Fruit fly (Drosophila melanogaster) Kc167 (cell line): ENCODE results near the gene Or19a.
"Not testable (repeated sequence)": the region's sequence is repeated elsewhere in the genome, so short reads cannot be mapped to it uniquely, and the experiment has no call there.

Source experiments
- Myc ChIP-seq: fragments of >200 bp; optimal IDR thresholded peaks from 2 replicates; lab custom pipeline; 2017; ENCODE audit warnings: missing external identifiers
- Sin3A ChIP-seq: fragments of >200 bp; optimal IDR thresholded peaks from 2 replicates; lab custom pipeline; 2018; ENCODE audit warnings: missing external identifiers
- h ChIP-seq: fragments of >200 bp; optimal IDR thresholded peaks from 3 replicates; lab custom pipeline; 2018; ENCODE audit warnings: missing external identifiers
- insv ChIP-seq: fragments of >200 bp; optimal IDR thresholded peaks from 3 replicates; lab custom pipeline; 2018; ENCODE audit warnings: missing external identifiers
- psq ChIP-seq: fragments of >200 bp; optimal IDR thresholded peaks from 2 replicates; lab custom pipeline; 2017; ENCODE audit warnings: missing external identifiers
- ttk ChIP-seq: sonication (Bioruptor generic); optimal IDR thresholded peaks from 2 replicates; lab custom pipeline; 2017; ENCODE audit warnings: missing external identifiers

The Or19a gene

DNA sequence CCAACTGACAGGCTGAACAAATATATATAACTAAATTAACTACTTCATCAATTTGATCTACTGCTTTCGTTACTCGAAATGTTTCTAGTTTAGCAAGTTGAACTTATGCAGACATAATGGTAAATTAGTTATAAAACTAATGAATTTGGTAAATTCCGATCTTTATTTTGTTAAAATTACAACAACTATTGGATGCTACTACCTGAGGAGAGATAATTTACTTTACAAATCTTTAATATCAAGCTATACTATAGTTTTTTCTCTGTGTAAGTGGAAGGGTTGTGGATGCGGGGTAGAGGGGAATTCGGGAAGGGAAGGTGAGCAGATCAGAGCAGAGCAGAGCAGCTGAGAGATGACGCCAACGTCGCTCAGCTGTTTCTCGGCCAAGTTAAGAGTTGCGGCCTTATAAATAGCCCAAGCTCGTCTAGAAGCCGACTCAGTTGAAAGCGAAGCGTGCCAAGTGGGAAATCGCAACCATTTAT lies 4.7 kb upstream of the Or19a start, which contains the start of gene aspr:
Gene aspr (plus strand): TSS at position 432 of the 482 bp plus-strand sequence.
- TF ChIP-seq psq (lab: Kevin White, UChicago) (no peak), Myc (lab: Kevin White, UChicago) (no peak), Sin3A (lab: Kevin White, UChicago) (no peak), ttk (lab: Kevin White, UChicago) (no peak), h (lab: Kevin White, UChicago) (no peak), insv (lab: Kevin White, UChicago) (no peak)

DNA sequence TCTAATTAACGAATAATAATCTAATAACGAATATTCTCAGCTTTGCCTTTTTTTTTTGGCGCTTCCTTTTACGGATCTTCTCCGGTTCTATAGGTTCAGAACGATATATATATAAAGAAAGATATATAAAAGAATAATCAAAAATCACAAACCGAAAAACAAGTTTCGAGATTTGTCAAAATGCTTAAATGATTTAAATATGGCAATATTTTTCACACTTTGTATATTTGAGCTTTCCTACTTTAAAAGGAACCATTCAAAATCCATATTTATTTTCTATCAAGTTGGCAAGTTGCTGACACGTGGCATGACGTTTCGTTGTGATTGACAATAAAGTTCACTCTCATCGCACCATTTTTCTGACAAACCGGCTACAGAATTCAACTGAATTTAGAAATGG lies 2.3 kb downstream of the Or19a start, which contains the start of gene CG34332:
Gene CG34332 (plus strand): TSS at position 301 of the 400 bp plus-strand sequence.
- TF ChIP-seq Sin3A (lab: Kevin White, UChicago) (no peak), insv (lab: Kevin White, UChicago) (no peak), Myc (lab: Kevin White, UChicago) (no peak), ttk (lab: Kevin White, UChicago) (no peak), h (lab: Kevin White, UChicago) (no peak), psq (lab: Kevin White, UChicago) (no peak)

DNA sequence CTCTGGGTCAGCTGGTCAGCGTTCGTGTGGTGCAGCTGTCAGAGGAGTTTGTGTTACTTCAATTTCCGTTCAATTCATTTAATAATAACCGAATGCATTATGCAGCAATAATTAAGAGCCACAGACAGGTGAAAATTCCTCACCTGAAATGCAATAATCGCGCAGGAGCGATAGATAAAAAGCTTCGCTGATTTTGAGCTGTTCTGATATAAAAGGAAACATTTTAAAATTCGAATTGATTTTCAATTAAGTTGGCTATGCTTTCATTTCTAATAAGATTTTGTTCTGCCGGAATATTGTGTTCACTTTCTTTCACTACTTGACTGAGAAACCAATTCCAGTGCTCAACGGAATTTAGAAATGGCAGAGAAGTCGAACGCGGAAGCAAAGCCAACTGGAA lies 3.5 kb downstream of the Or19a start, which contains the start of gene CG42583:
Gene CG42583 (plus strand): TSS at position 301 of the 400 bp plus-strand sequence.
- TF ChIP-seq h (lab: Kevin White, UChicago) (no peak), psq (lab: Kevin White, UChicago) (no peak), ttk (lab: Kevin White, UChicago) (no peak), Sin3A (lab: Kevin White, UChicago) (no peak)

DNA sequence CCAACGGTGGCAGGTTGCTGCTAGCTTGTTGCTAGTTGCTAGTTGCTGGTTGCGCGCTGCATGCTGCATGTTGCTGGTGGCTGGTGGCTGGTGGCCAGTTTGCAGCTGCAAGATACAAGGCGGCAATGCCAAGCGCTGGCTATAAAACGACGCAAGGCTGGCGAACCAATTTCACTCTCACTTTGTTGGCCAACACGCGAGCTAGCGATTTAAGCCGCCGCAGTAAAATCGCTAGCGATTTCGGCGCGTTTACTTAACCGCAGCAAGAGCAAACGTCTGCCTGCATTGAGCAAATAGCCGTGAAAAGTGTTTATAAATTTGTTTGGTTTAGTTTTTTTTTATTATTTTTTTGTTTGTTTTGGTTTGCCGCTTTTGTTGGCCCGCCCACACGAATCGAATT lies 9.6 kb downstream of the Or19a start, which contains the start of gene CG15322:
Gene CG15322 (plus strand): TSS at position 148 of the 400 bp plus-strand sequence.
- TF ChIP-seq ttk (lab: Kevin White, UChicago) (no peak), Sin3A (lab: Kevin White, UChicago) (no peak), h (lab: Kevin White, UChicago) (no peak), Myc (lab: Kevin White, UChicago) (no peak), psq (lab: Kevin White, UChicago) (no peak), insv (lab: Kevin White, UChicago) (no peak)

DNA sequence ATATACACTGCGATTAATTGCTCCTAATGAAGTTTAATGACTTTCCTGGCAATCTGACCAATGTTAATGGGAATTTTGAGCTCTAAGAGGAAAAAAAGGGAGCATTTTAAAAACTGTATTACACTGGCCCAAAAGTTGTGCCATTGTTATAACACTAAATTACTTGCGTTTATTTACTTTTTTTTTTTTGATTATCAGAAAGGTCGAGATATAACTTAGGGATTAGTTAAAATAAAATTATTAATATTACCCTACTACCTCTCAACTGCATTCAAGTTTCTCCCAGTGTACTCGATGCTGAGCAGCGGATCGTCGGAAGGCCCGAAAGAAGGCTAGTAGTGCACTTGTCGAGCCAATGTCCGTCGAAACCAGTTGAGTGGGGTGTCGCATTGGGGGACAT lies 12.5 kb downstream of the Or19a start:
- TF ChIP-seq Sin3A (lab: Kevin White, UChicago) (no peak), ttk (lab: Kevin White, UChicago) (no peak), h (lab: Kevin White, UChicago) (no peak), psq (lab: Kevin White, UChicago) (no peak), Myc (lab: Kevin White, UChicago) (no peak), insv (lab: Kevin White, UChicago) (no peak)

DNA sequence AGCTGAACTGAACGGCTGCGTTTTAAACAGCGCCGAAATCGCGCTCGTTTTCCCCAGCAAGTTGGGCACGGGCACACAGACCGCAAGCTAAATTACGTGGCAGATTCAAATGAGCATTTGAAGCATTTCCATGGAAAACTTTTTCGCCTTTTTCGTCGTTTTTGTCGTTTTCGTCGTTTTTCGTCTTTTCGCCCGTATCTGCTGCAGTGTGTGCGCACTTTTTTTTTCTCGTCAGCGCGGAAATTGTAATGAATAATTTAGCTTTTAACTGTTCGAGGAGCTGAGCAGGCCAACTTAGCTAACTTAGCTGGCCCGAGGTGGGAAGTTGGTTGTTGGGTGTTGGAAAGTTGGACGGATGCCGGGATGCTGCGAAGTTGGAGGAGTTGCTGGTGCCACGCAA lies 13.4 kb downstream of the Or19a start:
- TF ChIP-seq Myc (lab: Kevin White, UChicago) = no peak
- TF ChIP-seq insv (lab: Kevin White, UChicago) = no peak
- TF ChIP-seq h (lab: Kevin White, UChicago) = no peak
- no peak for TF ChIP-seq psq (lab: Kevin White, UChicago)
- no peak for TF ChIP-seq Sin3A (lab: Kevin White, UChicago)
- TF ChIP-seq ttk (lab: Kevin White, UChicago) = no peak

DNA sequence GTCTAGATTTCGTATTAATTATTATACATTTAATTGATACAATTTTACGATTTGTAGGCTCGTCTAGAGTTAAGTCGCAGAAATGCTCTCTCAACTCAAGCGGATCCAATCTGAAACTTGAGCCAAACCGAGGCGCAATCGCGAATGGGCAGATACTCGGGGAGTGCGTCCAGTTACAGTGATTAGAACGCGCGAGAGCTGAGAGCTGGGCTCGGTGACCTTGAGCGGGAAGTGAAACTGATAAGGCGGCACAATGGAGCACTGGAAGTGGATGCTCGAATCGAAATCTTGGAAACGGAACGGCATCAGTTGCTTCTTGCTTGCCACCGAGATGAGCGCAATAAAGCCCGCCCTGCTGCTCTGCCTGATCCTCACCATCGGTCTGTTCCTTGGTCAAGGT lies 20.8 kb downstream of the Or19a start, which contains the start of gene CG34331:
Gene CG34331 (plus strand): TSS at position 301 of the 400 bp plus-strand sequence.
- TF ChIP-seq psq (lab: Kevin White, UChicago) = no peak
- TF ChIP-seq ttk (lab: Kevin White, UChicago) = no peak
- TF ChIP-seq h (lab: Kevin White, UChicago) = no peak

DNA sequence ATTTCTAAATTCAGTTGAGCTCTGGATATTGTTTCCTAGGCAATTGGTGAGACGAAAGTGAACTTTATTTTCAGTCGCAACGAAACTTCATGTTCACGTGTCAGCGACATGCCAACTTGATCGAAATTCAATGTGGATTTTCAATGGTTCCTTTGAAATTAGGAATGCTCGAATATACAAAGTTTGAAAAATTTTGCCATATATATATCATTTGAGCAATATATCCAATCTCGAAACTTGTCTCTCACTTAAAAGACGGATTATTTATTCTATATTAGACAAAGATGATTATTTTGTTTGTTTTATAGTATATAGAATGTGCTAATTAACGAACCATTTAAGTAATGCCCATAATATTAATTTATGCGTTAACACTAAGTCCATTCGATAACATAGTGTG lies 32.5 kb downstream of the Or19a start, which contains the start of gene karr:
Gene karr (minus strand): TSS at position 101 of the 400 bp plus-strand sequence.
- no peak for TF ChIP-seq psq (lab: Kevin White, UChicago)
- no peak for TF ChIP-seq Myc (lab: Kevin White, UChicago)
- no peak for TF ChIP-seq Sin3A (lab: Kevin White, UChicago)
- no peak for TF ChIP-seq h (lab: Kevin White, UChicago)
- TF ChIP-seq ttk (lab: Kevin White, UChicago) = no peak
- TF ChIP-seq insv (lab: Kevin White, UChicago) = no peak

DNA sequence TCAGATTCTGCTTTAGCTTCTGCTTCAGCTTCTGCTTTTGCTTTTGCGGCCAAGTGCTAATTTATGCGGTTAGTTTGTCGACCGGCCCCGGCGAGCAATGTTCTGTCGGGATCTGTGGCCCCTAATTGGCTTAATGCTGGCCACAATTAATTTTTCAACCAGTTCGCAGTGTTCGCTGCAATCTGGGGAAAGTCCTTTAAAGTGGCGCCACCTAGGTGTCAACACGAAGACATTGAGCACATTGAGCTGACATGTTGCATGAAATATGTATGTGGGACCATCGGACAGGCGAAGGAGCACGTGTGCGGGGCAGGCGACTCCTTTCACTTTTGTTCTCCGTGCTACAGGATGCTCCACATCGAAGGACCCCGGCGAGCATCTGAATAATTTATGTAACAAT lies 38.0 kb downstream of the Or19a start:
- TF ChIP-seq insv (lab: Kevin White, UChicago) (no peak), psq (lab: Kevin White, UChicago) (no peak), Sin3A (lab: Kevin White, UChicago) (no peak), ttk (lab: Kevin White, UChicago) (no peak), h (lab: Kevin White, UChicago) (no peak), Myc (lab: Kevin White, UChicago) (no peak)

DNA sequence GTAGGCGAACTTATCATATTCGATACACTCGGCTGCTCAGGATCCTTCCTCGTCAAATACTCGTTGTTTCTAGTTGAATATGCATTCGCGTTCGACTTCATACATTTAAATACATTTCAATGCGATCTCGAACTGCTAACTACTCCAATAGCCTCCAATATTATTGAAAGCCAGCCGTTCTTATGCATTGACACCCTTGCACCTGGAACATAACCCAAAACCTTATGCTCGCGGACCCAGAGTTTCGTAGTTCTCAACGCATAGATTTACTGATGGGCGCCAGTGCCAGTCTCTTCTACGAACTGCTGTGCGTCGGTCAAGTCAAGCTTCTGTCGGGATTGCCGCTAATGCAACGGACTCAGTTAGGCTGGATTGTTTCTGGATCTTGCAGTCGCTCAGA lies 46.6 kb downstream of the Or19a start, which contains the start of gene CG42581:
Gene CG42581 (minus strand): TSS at position 101 of the 400 bp plus-strand sequence.
- TF ChIP-seq Myc, psq, insv (lab: Kevin White, UChicago): not testable (repeated sequence)

DNA sequence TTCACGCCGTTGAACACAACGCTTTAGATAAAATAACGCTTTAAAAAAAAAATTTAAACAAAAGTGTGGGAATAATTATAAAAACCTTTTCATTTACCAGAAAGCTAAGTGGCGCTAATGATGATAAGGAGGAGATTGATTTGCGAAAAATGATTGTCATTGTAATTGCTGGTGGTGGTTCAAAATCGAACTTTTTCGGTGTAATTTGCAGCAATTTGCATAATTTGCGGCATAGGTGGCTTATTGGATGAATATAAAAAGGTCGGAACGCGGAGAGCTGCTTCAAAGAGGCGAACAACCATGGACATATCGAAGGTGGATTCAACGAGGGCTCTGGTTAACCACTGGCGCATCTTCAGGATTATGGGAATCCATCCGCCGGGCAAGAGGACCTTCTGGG lies 48.9 kb downstream of the Or19a start, which contains the start of gene Or19b:
Gene Or19b (plus strand): TSS at position 301 of the 400 bp plus-strand sequence.
- TF ChIP-seq h, Myc, Sin3A (lab: Kevin White, UChicago): not testable (repeated sequence)

DNA sequence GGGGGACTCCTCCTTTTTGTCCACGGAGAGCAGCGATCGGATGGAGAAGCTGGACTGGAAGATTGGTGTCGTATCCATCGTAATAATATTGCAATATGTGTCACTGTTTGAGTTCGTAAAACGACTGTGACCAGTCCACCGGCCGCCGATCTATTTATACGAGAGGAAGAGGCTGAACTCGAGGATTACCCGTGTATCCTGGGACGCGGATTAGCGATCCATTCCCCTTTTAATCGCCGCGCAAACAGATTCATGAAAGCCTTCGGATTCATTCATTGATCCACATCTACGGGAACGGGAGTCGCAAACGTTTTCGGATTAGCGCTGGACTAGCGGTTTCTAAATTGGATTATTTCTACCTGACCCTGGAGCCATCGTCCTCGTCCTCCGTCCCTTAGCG lies 50.7 kb downstream of the Or19a start, which contains the start of gene fd19B:
Gene fd19B (minus strand): TSS at position 101 of the 400 bp plus-strand sequence.
- no peak for TF ChIP-seq ttk (lab: Kevin White, UChicago)
